Worm (Caenorhabditis elegans): ENCODE results near the gene srh-274.

DNA sequence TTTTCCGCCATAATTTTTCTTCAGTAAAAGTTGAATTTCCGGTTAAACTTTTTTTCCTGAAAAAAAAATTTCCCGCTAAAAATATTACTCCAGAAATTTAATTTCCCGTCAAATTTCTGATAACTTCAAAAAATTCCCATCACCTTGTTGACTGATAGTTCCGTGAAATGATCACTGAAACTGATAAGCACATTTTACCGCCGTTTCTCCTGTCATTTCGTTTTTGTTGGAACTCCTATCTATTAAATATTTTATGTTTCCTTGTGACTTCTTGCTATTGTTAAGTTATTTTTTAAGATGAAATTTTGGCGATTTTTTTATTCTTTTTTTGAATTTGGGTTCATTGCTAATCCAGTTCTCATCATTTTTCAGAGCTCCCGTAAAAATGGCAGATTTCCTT is 45.7 kb downstream of the srh-274 start, which contains the start of gene math-34:
- TF ChIP-seq zip-4 (GFP tag; optimal IDR thresholded peaks at IDR 0.05) (no peak), nhr-77 (tag; optimal IDR thresholded peaks at IDR 0.05) (no peak), ama-1 (optimal IDR thresholded peaks at IDR 0.05) (no peak), nhr-84 (tag; optimal IDR thresholded peaks at IDR 0.05) (no peak), lin-13 (GFP tag; optimal IDR thresholded peaks at IDR 0.05) (no peak), unc-62 (GFP tag; optimal IDR thresholded peaks at IDR 0.05) (no peak), ztf-11 (tag; optimal IDR thresholded peaks at IDR 0.05) (no peak), ceh-90 (tag; optimal IDR thresholded peaks at IDR 0.05) (no peak), pqm-1 (tag; optimal IDR thresholded peaks at IDR 0.05) (no peak), mdl-1 (tag; optimal IDR thresholded peaks at IDR 0.05) (no peak), nhr-28 (tag; optimal IDR thresholded peaks at IDR 0.05) (no peak)
